Fruit fly (Drosophila melanogaster): ENCODE results near the gene gdrd.
A peak's percentile ranks its signal among the peaks of the same experiment; 100 is the strongest.

The gdrd gene

dm6 chr3L:14661567-14662258 is 29.4 kb upstream of the gdrd start (continued):
- TF ChIP-seq CG9215 (GFP tag; IDR thresholded peaks at IDR 0.05) (peak; percentile 60), CHES-1-like (GFP tag; optimal IDR thresholded peaks at IDR 0.05) (peak; percentile 83), CG3838 (GFP tag; optimal IDR thresholded peaks at IDR 0.05) (no peak), chn (GFP tag; optimal IDR thresholded peaks at IDR 0.05) (peak; percentile 70), Dbx (GFP tag; IDR thresholded peaks at IDR 0.05) (peak; percentile 60; the same call in 2 of the 3 replicates), CG12942 (GFP tag; optimal IDR thresholded peaks at IDR 0.05) (peak; percentile 58), bbx (GFP tag; IDR thresholded peaks at IDR 0.05; ENCODE audit: partially characterized antibody) (no peak)

- TF ChIP-seq Usf (GFP tag; optimal IDR thresholded peaks at IDR 0.05), result no peak
- no peak for TF ChIP-seq nerfin-2 (GFP tag; IDR thresholded peaks at IDR 0.05; ENCODE audit: partially characterized antibody)
- no peak for TF ChIP-seq CG9797 (GFP tag; optimal IDR thresholded peaks at IDR 0.05)
- TF ChIP-seq tll (GFP tag; optimal IDR thresholded peaks at IDR 0.05), result peak in 1 of 2 experiments; percentile 62
- no peak for TF ChIP-seq ara (GFP tag; IDR thresholded peaks at IDR 0.05)
- TF ChIP-seq rib (GFP tag; IDR thresholded peaks at IDR 0.05), result no peak
- TF ChIP-seq Stat92E (GFP tag; optimal IDR thresholded peaks at IDR 0.05), result peak in 1 of 3 experiments; percentile 71
- no peak for TF ChIP-seq hth (optimal IDR thresholded peaks at IDR 0.05)
- no peak for TF ChIP-seq Sox100B (GFP tag; optimal IDR thresholded peaks at IDR 0.05)
- TF ChIP-seq cato (GFP tag; optimal IDR thresholded peaks at IDR 0.05; ENCODE audit: borderline replicate concordance), result no peak
- 0 out of 3 replicates have a peak, but pooled peaks have one; percentile 5 for TF ChIP-seq CG2199 (GFP tag; IDR thresholded peaks at IDR 0.05)
- peak; percentile 10 for TF ChIP-seq Ets65A (GFP tag)
- no peak for TF ChIP-seq Xbp1 (GFP tag; optimal IDR thresholded peaks at IDR 0.05)
- TF ChIP-seq Eip74EF (GFP tag; optimal IDR thresholded peaks at IDR 0.05), result no peak
- TF ChIP-seq twi (tag; optimal IDR thresholded peaks at IDR 0.05), result no peak
- TF ChIP-seq CG9609 (GFP tag; optimal IDR thresholded peaks at IDR 0.05), result no peak
- no peak for TF ChIP-seq Kr (GFP tag; optimal IDR thresholded peaks at IDR 0.05)
- TF ChIP-seq gro (GFP tag; optimal IDR thresholded peaks at IDR 0.05), result no peak
- no peak for TF ChIP-seq grau (tag; optimal IDR thresholded peaks at IDR 0.05)
- no peak for TF ChIP-seq al (GFP tag; IDR thresholded peaks at IDR 0.05)
- TF ChIP-seq CG15514 (GFP tag; optimal IDR thresholded peaks at IDR 0.05), result no peak
- TF ChIP-seq Fer1 (GFP tag; optimal IDR thresholded peaks at IDR 0.05), result no peak
- TF ChIP-seq CG17359 (tag; optimal IDR thresholded peaks at IDR 0.05), result no peak
- TF ChIP-seq CHES-1-like (GFP tag; optimal IDR thresholded peaks at IDR 0.05), result no peak
- TF ChIP-seq CG4854 (GFP tag; optimal IDR thresholded peaks at IDR 0.05), result no peak
- TF ChIP-seq lbe (GFP tag; optimal IDR thresholded peaks at IDR 0.05), result no peak
- TF ChIP-seq CG11695 (GFP tag; IDR thresholded peaks at IDR 0.05), result no peak
- TF ChIP-seq CG14667 (GFP tag; IDR thresholded peaks at IDR 0.05), result no peak
- no peak for TF ChIP-seq maf-S (GFP tag; optimal IDR thresholded peaks at IDR 0.05)
Measured at dm6 chr3L:14663750-14664149, 27.4 kb upstream of the gdrd start.

- TF ChIP-seq ash1 (GFP tag; optimal IDR thresholded peaks at IDR 0.05) (no peak), Hey (tag; optimal IDR thresholded peaks at IDR 0.05) (no peak), Tbp (GFP tag; optimal IDR thresholded peaks at IDR 0.05) (no peak), CG9817 (tag; optimal IDR thresholded peaks at IDR 0.05) (no peak), CG6683 (GFP tag; optimal IDR thresholded peaks at IDR 0.05) (no peak), pfk (GFP tag; optimal IDR thresholded peaks at IDR 0.05) (no peak), CG8478 (optimal IDR thresholded peaks at IDR 0.05) (no peak), gcm (GFP tag; optimal IDR thresholded peaks at IDR 0.05) (peak; percentile 90), E2f1 (GFP tag; IDR thresholded peaks at IDR 0.05) (no peak), kah (GFP tag; optimal IDR thresholded peaks at IDR 0.05) (peak; percentile 74), CG32772 (GFP tag; IDR thresholded peaks at IDR 0.05) (no peak), otp (GFP tag; IDR thresholded peaks at IDR 0.05) (no peak), dmrt11E (tag; optimal IDR thresholded peaks at IDR 0.05) (peak; percentile 49), Kr (GFP tag; optimal IDR thresholded peaks at IDR 0.05) (peak; percentile 35), tin (GFP tag; optimal IDR thresholded peaks at IDR 0.05) (peak; percentile 3), Vsx1 (GFP tag; optimal IDR thresholded peaks at IDR 0.05) (no peak)
Measured at dm6 chr3L:14664390-14664789, 26.8 kb upstream of the gdrd start.
